Fruit fly (Drosophila melanogaster) whole organism, pupa: ENCODE data around the gene CG32374.
"Not testable (repeated sequence)": the region's sequence is repeated elsewhere in the genome, so short reads cannot be mapped to it uniquely, and the experiment has no call there.

Experiments used
- CG10348 ChIP-seq: fragments of 200-800 bp; sonication (Bioruptor generic); IDR thresholded peaks from 2 replicates; pipeline ENCODE4 v1.3.6; 2022; ENCODE audit warnings: missing biosample characterization, missing genetic modification characterization
- CG12605 ChIP-seq: fragments of 200-800 bp; sonication (Bioruptor generic); IDR thresholded peaks from 2 replicates; pipeline ENCODE4 v1.3.6; 2022; ENCODE audit warnings: missing biosample characterization, missing genetic modification characterization
- CG14655 ChIP-seq: fragments of 200-800 bp; sonication (Bioruptor generic); optimal IDR thresholded peaks from 3 replicates; lab custom pipeline; 2017; ENCODE audit warnings: mild to moderate bottlenecking, missing biosample characterization, missing genetic modification reagents, missing genetic modification characterization
- CG8159 ChIP-seq: fragments of 200-800 bp; sonication (Bioruptor generic); optimal IDR thresholded peaks from 3 replicates; lab custom pipeline; 2018; ENCODE audit warnings: missing biosample characterization, mild to moderate bottlenecking, missing genetic modification characterization, moderate library complexity
- CG8301 ChIP-seq: fragments of 200-800 bp; sonication (Bioruptor generic); optimal IDR thresholded peaks from 2 replicates; lab custom pipeline; 2018; ENCODE audit warnings: missing biosample characterization, mild to moderate bottlenecking, missing genetic modification characterization
- EcR ChIP-seq: fragments of 200-800 bp; sonication (Bioruptor generic); optimal IDR thresholded peaks from 3 replicates; lab custom pipeline; 2019; ENCODE audit warnings: missing biosample characterization, missing genetic modification characterization, mild to moderate bottlenecking, moderate library complexity, missing genetic modification reagents
- Ets98B ChIP-seq: fragments of 200-800 bp; sonication (Bioruptor generic); IDR thresholded peaks from 2 replicates; pipeline ENCODE4 v1.3.6; 2022; ENCODE audit warnings: missing biosample characterization, missing genetic modification characterization
- Pif1A ChIP-seq: fragments of 200-800 bp; sonication (Bioruptor generic); optimal IDR thresholded peaks from 3 replicates; lab custom pipeline; 2016; ENCODE audit warnings: missing biosample characterization, missing genetic modification characterization
- Pif1B ChIP-seq: fragments of 200-800 bp; sonication (Bioruptor generic); optimal IDR thresholded peaks from 3 replicates; lab custom pipeline; 2016; ENCODE audit warnings: missing biosample characterization, missing genetic modification characterization
- gl ChIP-seq: fragments of 200-800 bp; sonication (Bioruptor generic); optimal IDR thresholded peaks from 2 replicates; lab custom pipeline; 2018; ENCODE audit warnings: missing biosample characterization, mild to moderate bottlenecking, missing genetic modification characterization

DNA sequence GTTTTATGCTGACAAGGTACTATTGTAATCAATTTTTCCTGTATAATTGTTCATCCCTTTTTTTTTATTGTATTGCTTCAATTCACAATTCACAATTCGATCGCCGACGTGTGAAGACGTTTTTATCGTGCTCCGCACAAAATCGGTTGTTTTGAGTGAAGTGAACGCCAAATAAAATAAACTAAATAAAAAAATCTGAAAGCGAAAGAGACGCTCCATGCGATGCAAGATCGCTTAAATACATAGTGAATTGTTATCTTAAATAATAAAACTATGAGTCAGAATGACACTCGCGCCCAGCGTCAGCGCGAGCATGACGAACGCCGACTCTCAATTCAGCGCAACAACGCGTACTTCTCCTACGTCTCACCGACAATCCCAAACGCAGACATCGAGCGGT is 42.2 kb downstream of the CG32374 start, which contains the start of gene CG8539:
- not testable (repeated sequence) for TF ChIP-seq CG10348; EcR (GFP tag; lab: Kevin White, UChicago); CG12605; Pif1A (GFP tag; lab: Kevin White, UChicago); gl; Ets98B (GFP tag; lab: Robert Waterston, UW); Pif1B; CG8159; CG14655 (GFP tag; lab: Kevin White, UChicago); CG8301
